Worm (Caenorhabditis elegans): ENCODE data around the gene exp-1.

ce11 chrII:6202910-6203309, 42.0 kb upstream of the exp-1 start, which contains the start of gene C30B5.17:
- TF ChIP-seq fkh-10 (GFP tag; optimal IDR thresholded peaks at IDR 0.05) (no peak), pqm-1 (tag; optimal IDR thresholded peaks at IDR 0.05) (no peak), lin-11 (tag; optimal IDR thresholded peaks at IDR 0.05) (no peak), pag-3 (tag; optimal IDR thresholded peaks at IDR 0.05; ENCODE audit: borderline replicate concordance) (no peak), pha-4 (tag; optimal IDR thresholded peaks at IDR 0.05) (no peak), K02D7.2 (tag; optimal IDR thresholded peaks at IDR 0.05) (no peak), elt-2 (tag; optimal IDR thresholded peaks at IDR 0.05) (no peak), ceh-22 (tag; optimal IDR thresholded peaks at IDR 0.05) (no peak)

Data from whole organism, late embryonic.